Worm (Caenorhabditis elegans) whole organism, young adult: ENCODE measurements around the gene gei-4.

Experiments used
- F33H1.4 ChIP-seq: fragments of 200-800 bp; sonication (Bioruptor generic); IDR thresholded peaks from 2 replicates; pipeline ENCODE4 v1.3.6; 2022; ENCODE audit warnings: missing genetic modification reagents, missing genetic modification characterization, missing compliant biosample characterization
- F49E8.2 ChIP-seq: sonication (generic microtip); optimal IDR thresholded peaks from 3 replicates; lab custom pipeline; 2017; ENCODE audit warnings: missing genetic modification characterization, mild to moderate bottlenecking, missing compliant biosample characterization, antibody characterized with exemption, moderate library complexity; ENCODE audit not compliant: insufficient read depth
- atf-7 ChIP-seq: sonication (generic microtip); optimal IDR thresholded peaks from 2 replicates; lab custom pipeline; 2017; ENCODE audit warnings: mild to moderate bottlenecking, missing genetic modification characterization, missing compliant biosample characterization
- cebp-2 ChIP-seq: fragments of 200-800 bp; sonication (Bioruptor generic); IDR thresholded peaks from 2 replicates; pipeline ENCODE4 v1.3.6; 2022; ENCODE audit warnings: missing genetic modification characterization, missing compliant biosample characterization
- ets-4 ChIP-seq: fragments of 200-800 bp; sonication (Bioruptor generic); optimal IDR thresholded peaks from 2 replicates; lab custom pipeline; 2018; ENCODE audit warnings: mild to moderate bottlenecking, missing genetic modification characterization, missing compliant biosample characterization
- him-1 ChIP-seq: sonication (generic microtip); optimal IDR thresholded peaks from 2 replicates; lab custom pipeline; 2016; ENCODE audit warnings: missing genotype, missing genetic modification reagents, missing genetic modification characterization, missing compliant biosample characterization
- hrde-1 ChIP-seq: sonication (generic microtip); optimal IDR thresholded peaks from 2 replicates; lab custom pipeline; 2016; ENCODE audit warnings: missing genetic modification characterization, mild to moderate bottlenecking, missing compliant biosample characterization, moderate library complexity, missing genotype, missing genetic modification reagents, borderline replicate concordance
- let-607 ChIP-seq, 2 experiments: fragments of 200-800 bp in 1 of 2; sonication (Bioruptor generic) in 1 of 2; sonication (generic microtip) in 1 of 2; optimal IDR thresholded peaks; 2 replicates each; lab custom pipeline; 2016 to 2018; ENCODE audit warnings: mild to moderate bottlenecking in 2 of 2, missing compliant biosample characterization in 2 of 2, missing genetic modification characterization in 2 of 2, moderate library complexity in 2 of 2, missing genotype in 1 of 2
- lin-35 ChIP-seq, 3 experiments: fragments of 150-350 bp in 2 of 3; sonication (generic microtip) in 1 of 3; optimal IDR thresholded peaks; 2 replicates each; lab custom pipeline; 2014 to 2018; ENCODE audit warnings: missing biosample characterization in 3 of 3, missing genetic modification characterization in 3 of 3, missing genetic modification reagents in 3 of 3
- mxl-1 ChIP-seq: sonication (generic microtip); optimal IDR thresholded peaks from 2 replicates; lab custom pipeline; 2016; ENCODE audit warnings: missing genetic modification characterization, missing compliant biosample characterization
- unc-62 ChIP-seq: fragments of 150-350 bp; optimal IDR thresholded peaks from 2 replicates; lab custom pipeline; 2014; ENCODE audit warnings: missing biosample characterization, missing genetic modification reagents, missing genetic modification characterization

DNA sequence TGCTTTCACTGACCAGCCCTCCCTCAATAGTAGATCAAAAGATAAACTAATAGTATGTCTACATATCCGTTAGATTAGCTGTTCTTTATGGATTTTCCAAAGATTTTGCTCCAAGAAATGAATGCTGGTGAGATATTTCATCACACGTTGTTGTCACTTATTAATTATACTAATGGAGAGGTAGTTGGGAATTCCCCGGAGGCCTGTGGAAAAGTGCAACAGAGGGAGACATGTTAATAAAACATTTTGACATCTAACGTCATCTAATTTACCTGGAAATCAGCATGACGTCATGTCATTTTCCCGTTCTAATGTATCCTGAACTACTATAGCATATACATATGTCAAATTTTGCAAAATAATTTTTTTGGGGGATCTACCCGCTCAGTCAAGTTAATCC is 1.6 kb downstream of the gei-4 start:
- TF ChIP-seq mxl-1 (tag; lab: Kevin White, UChicago), result no peak
- no peak for TF ChIP-seq unc-62 (GFP tag; lab: Kevin White, UChicago)
- no peak for TF ChIP-seq F33H1.4 (GFP tag; lab: Robert Waterston, UW)
- no peak for TF ChIP-seq atf-7 (tag; lab: Kevin White, UChicago)
- TF ChIP-seq let-607 (tag; optimal IDR thresholded peaks at IDR 0.05; lab: Kevin White, UChicago), result no peak
- no peak for TF ChIP-seq F49E8.2
- TF ChIP-seq cebp-2, result no peak
- no peak for TF ChIP-seq hrde-1
- TF ChIP-seq lin-35 (GFP tag; optimal IDR thresholded peaks at IDR 0.05; lab: Kevin White, UChicago), result no peak
- no peak for TF ChIP-seq ets-4 (GFP tag; lab: Kevin White, UChicago)
- TF ChIP-seq him-1, result no peak
